Fruit fly (Drosophila melanogaster) whole organism, prepupa: ENCODE data around the gene CG10638.

Source experiments
- CG10669 ChIP-seq: fragments of 200-800 bp; sonication (Bioruptor generic); optimal IDR thresholded peaks from 3 replicates; lab custom pipeline; 2018; ENCODE audit warnings: missing biosample characterization, mild to moderate bottlenecking, missing genetic modification characterization, moderate library complexity
- CG15336 ChIP-seq: fragments of 200-800 bp; sonication (Bioruptor generic); IDR thresholded peaks from 2 replicates; pipeline ENCODE4 v1.3.6; 2022; ENCODE audit warnings: missing biosample characterization, missing genetic modification characterization
- CG1621 ChIP-seq: fragments of 200-800 bp; sonication (Bioruptor generic); optimal IDR thresholded peaks from 3 replicates; lab custom pipeline; 2018; ENCODE audit warnings: missing biosample characterization, mild to moderate bottlenecking, missing genetic modification characterization
- CG16779 ChIP-seq: fragments of 200-800 bp; sonication (Bioruptor generic); optimal IDR thresholded peaks from 3 replicates; lab custom pipeline; 2017; ENCODE audit warnings: missing biosample characterization, mild to moderate bottlenecking, missing genetic modification characterization
- CG3032 ChIP-seq: fragments of 200-800 bp; optimal IDR thresholded peaks from 2 replicates; lab custom pipeline; 2019; ENCODE audit warnings: missing biosample characterization, mild to moderate bottlenecking, missing genetic modification characterization, moderate library complexity
- CG32006 ChIP-seq: fragments of 200-800 bp; sonication (Bioruptor generic); optimal IDR thresholded peaks from 3 replicates; lab custom pipeline; 2017; ENCODE audit warnings: missing biosample characterization, mild to moderate bottlenecking, missing genetic modification characterization
- CG34406 ChIP-seq: fragments of 200-800 bp; sonication (Bioruptor generic); optimal IDR thresholded peaks from 3 replicates; lab custom pipeline; 2016; ENCODE audit warnings: missing biosample characterization, missing genetic modification characterization
- CG3919 ChIP-seq: fragments of 200-800 bp; sonication (Bioruptor generic); optimal IDR thresholded peaks from 3 replicates; lab custom pipeline; 2016; ENCODE audit warnings: missing biosample characterization, missing genetic modification characterization
- CG6808 ChIP-seq: fragments of 200-800 bp; sonication (Bioruptor generic); optimal IDR thresholded peaks from 3 replicates; lab custom pipeline; 2017; ENCODE audit warnings: missing biosample characterization, missing genetic modification characterization, mild to moderate bottlenecking, moderate library complexity, missing genetic modification reagents
- CG8119 ChIP-seq: fragments of 200-800 bp; sonication (Bioruptor generic); IDR thresholded peaks from 3 replicates; pipeline ENCODE4 v1.3.6; 2022; ENCODE audit warnings: missing biosample characterization, missing genetic modification characterization
- CG8632 ChIP-seq: fragments of 200-800 bp; sonication (Bioruptor generic); optimal IDR thresholded peaks from 3 replicates; lab custom pipeline; 2016; ENCODE audit warnings: missing biosample characterization, missing genetic modification characterization
- CG9139 ChIP-seq: fragments of 200-800 bp; sonication (Bioruptor generic); optimal IDR thresholded peaks from 3 replicates; lab custom pipeline; 2017; ENCODE audit warnings: missing biosample characterization, mild to moderate bottlenecking, missing genetic modification characterization
- Eip78C ChIP-seq: fragments of 200-800 bp; sonication (Bioruptor generic); peaks from one replicate; lab custom pipeline; 2016; ENCODE audit warnings: missing biosample characterization, missing genetic modification characterization
- Eip93F ChIP-seq: fragments of 200-800 bp; sonication (Bioruptor generic); optimal IDR thresholded peaks from 2 replicates; lab custom pipeline; 2016; ENCODE audit warnings: missing biosample characterization, mild to moderate bottlenecking, missing genetic modification characterization
- Ets96B ChIP-seq: fragments of 200-800 bp; optimal IDR thresholded peaks from 2 replicates; lab custom pipeline; 2019; ENCODE audit warnings: missing biosample characterization, mild to moderate bottlenecking, missing genetic modification characterization, moderate library complexity
- Hr39 ChIP-seq: fragments of 200-800 bp; sonication (Bioruptor generic); optimal IDR thresholded peaks from 2 replicates; lab custom pipeline; 2016; ENCODE audit warnings: missing biosample characterization, missing genetic modification characterization
- Hr4 ChIP-seq: fragments of 200-800 bp; sonication (Bioruptor generic); optimal IDR thresholded peaks from 3 replicates; lab custom pipeline; 2016; ENCODE audit warnings: missing biosample characterization, missing genetic modification characterization
- Met ChIP-seq: fragments of 200-800 bp; sonication (Bioruptor generic); optimal IDR thresholded peaks from 3 replicates; lab custom pipeline; 2016; ENCODE audit warnings: missing biosample characterization, missing genetic modification characterization
- OdsH ChIP-seq: fragments of 200-800 bp; sonication (Bioruptor generic); optimal IDR thresholded peaks from 3 replicates; lab custom pipeline; 2016; ENCODE audit warnings: missing biosample characterization, missing genetic modification characterization
- Sox14 ChIP-seq: fragments of 200-800 bp; sonication (Bioruptor generic); optimal IDR thresholded peaks from 3 replicates; lab custom pipeline; 2016; ENCODE audit warnings: missing biosample characterization, missing genetic modification characterization
- achi ChIP-seq: fragments of 200-800 bp; sonication (Bioruptor generic); optimal IDR thresholded peaks from 3 replicates; lab custom pipeline; 2016; ENCODE audit warnings: missing biosample characterization, missing genetic modification characterization
- acj6 ChIP-seq: fragments of 200-800 bp; sonication (Bioruptor generic); optimal IDR thresholded peaks from 3 replicates; lab custom pipeline; 2016; ENCODE audit warnings: missing biosample characterization, missing genetic modification characterization
- dsx ChIP-seq: fragments of 200-800 bp; optimal IDR thresholded peaks from 3 replicates; lab custom pipeline; 2019; ENCODE audit warnings: missing biosample characterization, mild to moderate bottlenecking, missing genetic modification characterization, moderate library complexity; ENCODE audit not compliant: poor library complexity, severe bottlenecking
- esn ChIP-seq: fragments of 200-800 bp; sonication (Bioruptor generic); optimal IDR thresholded peaks from 2 replicates; lab custom pipeline; 2016; ENCODE audit warnings: missing biosample characterization, mild to moderate bottlenecking, missing genetic modification characterization, moderate library complexity
- fd59A ChIP-seq: fragments of 200-800 bp; sonication (Bioruptor generic); optimal IDR thresholded peaks from 2 replicates; lab custom pipeline; 2017; ENCODE audit warnings: missing biosample characterization, mild to moderate bottlenecking, missing genetic modification characterization, missing genetic modification reagents
- fkh ChIP-seq: fragments of 200-800 bp; sonication (Bioruptor generic); optimal IDR thresholded peaks from 3 replicates; lab custom pipeline; 2017; ENCODE audit warnings: missing biosample characterization, mild to moderate bottlenecking, missing genetic modification characterization, moderate library complexity
- net ChIP-seq: fragments of 200-800 bp; sonication (Bioruptor generic); optimal IDR thresholded peaks from 3 replicates; lab custom pipeline; 2016; ENCODE audit warnings: missing biosample characterization, missing genetic modification characterization
- pdm3 ChIP-seq: fragments of 200-800 bp; sonication (Bioruptor generic); optimal IDR thresholded peaks from 3 replicates; lab custom pipeline; 2016; ENCODE audit warnings: missing biosample characterization, missing genetic modification characterization
- salr ChIP-seq, 2 experiments: fragments of 200-800 bp; sonication (Bioruptor generic); optimal IDR thresholded peaks; 3 replicates each; lab custom pipeline; 2016 to 2018; ENCODE audit warnings: missing biosample characterization in 2 of 2, missing genetic modification characterization in 2 of 2, mild to moderate bottlenecking in 1 of 2
- spab ChIP-seq: fragments of 200-800 bp; sonication (Bioruptor generic); optimal IDR thresholded peaks from 2 replicates; lab custom pipeline; 2017; ENCODE audit warnings: missing biosample characterization, mild to moderate bottlenecking, missing genetic modification characterization, missing genetic modification reagents
- ss ChIP-seq, 2 experiments: fragments of 200-800 bp; sonication (Bioruptor generic); optimal IDR thresholded peaks; 2 replicates in 1 of 2; 3 replicates in 1 of 2; lab custom pipeline; 2017 to 2018; ENCODE audit warnings: mild to moderate bottlenecking in 2 of 2, missing biosample characterization in 2 of 2, missing genetic modification characterization in 2 of 2, moderate library complexity in 1 of 2
- svp ChIP-seq: fragments of 200-800 bp; sonication (Bioruptor generic); peaks from one replicate; lab custom pipeline; 2016; ENCODE audit warnings: missing biosample characterization, missing genetic modification characterization
- topi ChIP-seq: fragments of 200-800 bp; sonication (Bioruptor generic); optimal IDR thresholded peaks from 3 replicates; lab custom pipeline; 2016; ENCODE audit warnings: missing biosample characterization, missing genetic modification characterization

Gene CG10638

dm6 chr3L:12456916-12457662 lies 44.0 kb downstream of the CG10638 start (continued):
- TF ChIP-seq CG8119 (GFP tag; lab: Robert Waterston, UW) (peak; percentile 27; the same call in 1 of the 3 replicates), CG9139 (peak; percentile 36), Hr39 (GFP tag; lab: Kevin White, UChicago) (peak; percentile 31), svp (GFP tag; lab: Kevin White, UChicago) (peak; percentile 73), Eip93F (GFP tag; lab: Kevin White, UChicago) (no peak), CG15336 (GFP tag; lab: Robert Waterston, UW) (peak; percentile 40; the same call in 1 of the 2 replicates), acj6 (peak; percentile 71), Hr4 (GFP tag; lab: Kevin White, UChicago) (peak; percentile 49), topi (GFP tag; lab: Kevin White, UChicago) (peak; percentile 53), CG16779 (tag; lab: Kevin White, UChicago) (no peak)

DNA sequence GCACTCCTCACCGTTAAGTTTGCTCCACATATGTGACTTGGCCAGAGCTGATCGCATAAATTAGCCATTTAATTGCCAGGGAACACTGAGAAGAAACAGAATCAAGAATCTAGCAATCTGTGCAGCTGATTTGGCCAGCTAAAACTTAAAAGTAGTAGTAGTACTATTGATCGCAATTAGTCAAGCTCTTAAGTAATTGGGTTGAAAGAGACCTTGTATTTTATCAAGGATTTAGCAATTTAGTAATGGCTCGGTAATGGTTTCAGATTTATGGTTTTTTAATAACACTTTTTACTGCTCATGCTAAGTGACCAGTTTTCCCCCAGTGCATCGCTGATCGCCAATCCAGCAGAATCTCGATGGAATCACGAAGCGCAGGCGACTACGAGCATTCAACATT lies 46.1 kb downstream of the CG10638 start:
- TF ChIP-seq net (peak; percentile 20), CG6808 (GFP tag; lab: Kevin White, UChicago) (peak; percentile 67), fkh (no peak), Ets96B (peak; percentile 41), acj6 (peak; percentile 34), CG1621 (tag; lab: Kevin White, UChicago) (no peak), spab (GFP tag; lab: Kevin White, UChicago) (peak; percentile 33), Met (peak; percentile 13), ss (GFP tag; optimal IDR thresholded peaks at IDR 0.05; lab: Kevin White, UChicago) (peak; percentile 14 to 52), CG34406 (peak; percentile 3), achi (GFP tag; lab: Kevin White, UChicago) (peak; percentile 32), CG8119 (GFP tag; lab: Robert Waterston, UW) (no peak), topi (GFP tag; lab: Kevin White, UChicago) (no peak), pdm3 (GFP tag; lab: Kevin White, UChicago) (peak; percentile 24), dsx (GFP tag; lab: Kevin White, UChicago) (peak; percentile 2), CG32006 (GFP tag; lab: Kevin White, UChicago) (peak; percentile 49), Sox14 (GFP tag; lab: Kevin White, UChicago) (peak; percentile 13), CG3919 (GFP tag; lab: Kevin White, UChicago) (peak; percentile 25), OdsH (GFP tag; lab: Kevin White, UChicago) (peak; percentile 32), CG15336 (GFP tag; lab: Robert Waterston, UW) (no peak), CG3032 (tag; lab: Kevin White, UChicago) (peak; percentile 51), svp (GFP tag; lab: Kevin White, UChicago) (peak; percentile 56), esn (peak; percentile 4), CG8632 (peak; percentile 23), salr (GFP tag; optimal IDR thresholded peaks at IDR 0.05; lab: Kevin White, UChicago) (peak in 1 of 2 experiments; percentile 21), fd59A (GFP tag; lab: Kevin White, UChicago) (peak; percentile 59), CG10669 (GFP tag; lab: Kevin White, UChicago) (peak; percentile 54), Eip93F (GFP tag; lab: Kevin White, UChicago) (no peak), Eip78C (GFP tag; lab: Kevin White, UChicago) (peak; percentile 74)
- TF ChIP-seq, all 60 proteins: peak for 23

dm6 chr3L:12453529-12453928 lies 47.6 kb downstream of the CG10638 start:
- peak; percentile 45 for TF ChIP-seq Eip78C (GFP tag; lab: Kevin White, UChicago)
- no peak for TF ChIP-seq acj6
